Worm (Caenorhabditis elegans) whole organism, L4/young adult: ENCODE measurements around the gene ugt-49.

Experiments
- W03F9.2 ChIP-seq: fragments of 150-350 bp; optimal IDR thresholded peaks from 2 replicates; lab custom pipeline; 2014; ENCODE audit warnings: missing biosample characterization, missing genetic modification characterization
- him-1 ChIP-seq: sonication (generic microtip); optimal IDR thresholded peaks from 2 replicates; lab custom pipeline; 2016; ENCODE audit warnings: missing genotype, missing genetic modification reagents, missing genetic modification characterization, missing compliant biosample characterization

ce11 chrV:10382142-10382541, 10.0 kb downstream of the ugt-49 start, which contains the start of gene pqn-2:
- TF ChIP-seq him-1 (tag; lab: Kevin White, UChicago) (no peak), W03F9.2 (tag; lab: Kevin White, UChicago) (no peak)
